Worm (Caenorhabditis elegans): ENCODE results near the gene W02A2.5.

DNA sequence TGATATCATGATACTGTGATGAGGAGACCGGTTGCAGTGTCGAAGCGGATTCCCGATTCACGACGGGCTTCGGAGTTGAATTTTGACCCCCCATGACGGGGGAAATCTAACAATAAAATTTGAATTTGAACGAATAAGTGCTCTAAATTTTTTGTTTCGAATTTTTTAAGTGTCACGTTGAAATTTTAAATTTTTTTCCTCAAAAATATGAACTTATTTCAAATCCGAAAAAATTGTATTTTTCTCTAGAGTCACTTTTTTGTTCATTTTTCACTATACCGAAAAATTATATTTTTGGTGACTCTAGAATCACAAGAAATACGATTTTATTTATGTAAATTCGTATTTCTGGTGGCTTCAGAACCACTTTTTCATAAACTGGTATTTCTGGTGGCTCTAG is 15.8 kb downstream of the W02A2.5 start, which contains the start of gene W02A2.8:
- TF ChIP-seq mdl-1 (tag; optimal IDR thresholded peaks at IDR 0.05) (no peak), ztf-4 (tag; optimal IDR thresholded peaks at IDR 0.05) (no peak), ceh-82 (tag; optimal IDR thresholded peaks at IDR 0.05) (no peak)

Measured in whole organism, L2 larva.